Fruit fly (Drosophila melanogaster) whole organism, embryonic: ENCODE data around the gene CG14971.

Source experiments
- ATbp ChIP-seq: fragments of 200-800 bp; sonication (Bioruptor generic); optimal IDR thresholded peaks from 2 replicates; lab custom pipeline; 2017; ENCODE audit warnings: missing biosample characterization, mild to moderate bottlenecking, missing genetic modification characterization, missing genetic modification reagents
- CG11085 ChIP-seq: fragments of 200-800 bp; sonication (Bioruptor generic); IDR thresholded peaks from 2 replicates; pipeline ENCODE4 v1.3.6; 2022; ENCODE audit warnings: missing biosample characterization, missing genetic modification characterization
- CG11093 ChIP-seq: fragments of 200-800 bp; sonication (Bioruptor generic); IDR thresholded peaks from 3 replicates; pipeline ENCODE4 v1.3.6; 2022; ENCODE audit warnings: missing biosample characterization, missing genetic modification characterization
- CG12299 ChIP-seq: fragments of 200-800 bp; sonication (Bioruptor generic); optimal IDR thresholded peaks from 2 replicates; lab custom pipeline; 2018; ENCODE audit warnings: missing biosample characterization, mild to moderate bottlenecking, missing genetic modification characterization
- CG12391 ChIP-seq: fragments of 200-800 bp; sonication (Bioruptor generic); optimal IDR thresholded peaks from 3 replicates; lab custom pipeline; 2018; ENCODE audit warnings: missing biosample characterization, mild to moderate bottlenecking, missing genetic modification characterization, moderate library complexity
- CG13624 ChIP-seq: fragments of 200-800 bp; sonication (Bioruptor generic); optimal IDR thresholded peaks from 2 replicates; lab custom pipeline; 2016; ENCODE audit warnings: missing biosample characterization, missing genetic modification characterization
- CG15514 ChIP-seq: fragments of 200-800 bp; sonication (Bioruptor generic); optimal IDR thresholded peaks from 3 replicates; lab custom pipeline; 2017; ENCODE audit warnings: missing biosample characterization, missing genetic modification characterization, mild to moderate bottlenecking, moderate library complexity, missing genetic modification reagents
- CG15696 ChIP-seq: fragments of 200-800 bp; sonication (Bioruptor generic); optimal IDR thresholded peaks from 2 replicates; lab custom pipeline; 2019; ENCODE audit warnings: missing biosample characterization, mild to moderate bottlenecking, missing genetic modification characterization, moderate library complexity
- CG1603 ChIP-seq: fragments of 200-800 bp; sonication (Bioruptor generic); optimal IDR thresholded peaks from 2 replicates; lab custom pipeline; 2019; ENCODE audit warnings: missing biosample characterization, mild to moderate bottlenecking, missing genetic modification characterization, moderate library complexity
- CG16863 ChIP-seq: fragments of 200-800 bp; sonication (Bioruptor generic); optimal IDR thresholded peaks from 3 replicates; lab custom pipeline; 2016; ENCODE audit warnings: missing biosample characterization, missing genetic modification characterization
- CG34224 ChIP-seq: fragments of 200-800 bp; sonication (Bioruptor generic); IDR thresholded peaks from 3 replicates; pipeline ENCODE4 v1.3.6; 2022; ENCODE audit warnings: missing biosample characterization, missing genetic modification characterization; ENCODE audit not compliant: partially characterized antibody
- CG3847 ChIP-seq: fragments of 200-800 bp; sonication (Bioruptor generic); IDR thresholded peaks from 2 replicates; pipeline ENCODE4 v1.3.6; 2022; ENCODE audit warnings: missing biosample characterization, missing genetic modification characterization
- CG4617 ChIP-seq: fragments of 200-800 bp; sonication (Bioruptor generic); optimal IDR thresholded peaks from 3 replicates; lab custom pipeline; 2016; ENCODE audit warnings: missing biosample characterization, missing genetic modification characterization, borderline replicate concordance
- CG6254 ChIP-seq: fragments of 200-800 bp; sonication (Bioruptor generic); optimal IDR thresholded peaks from 3 replicates; lab custom pipeline; 2017; ENCODE audit warnings: mild to moderate bottlenecking, missing biosample characterization, missing genetic modification reagents, missing genetic modification characterization
- CG6689 ChIP-seq: fragments of 200-800 bp; sonication (Bioruptor generic); IDR thresholded peaks from 2 replicates; pipeline ENCODE4 v1.3.6; 2022; ENCODE audit warnings: missing biosample characterization, missing genetic modification characterization
- CG6791 ChIP-seq: fragments of 200-800 bp; sonication (Bioruptor generic); IDR thresholded peaks from 3 replicates; pipeline ENCODE4 v1.3.6; 2022; ENCODE audit warnings: missing biosample characterization, missing genetic modification characterization; ENCODE audit not compliant: partially characterized antibody
- CG7786 ChIP-seq: fragments of 200-800 bp; sonication (Bioruptor generic); optimal IDR thresholded peaks from 2 replicates; lab custom pipeline; 2016; ENCODE audit warnings: missing biosample characterization, missing genetic modification characterization
- CG7987 ChIP-seq: fragments of 200-800 bp; sonication (Bioruptor generic); optimal IDR thresholded peaks from 2 replicates; lab custom pipeline; 2018; ENCODE audit warnings: missing biosample characterization, mild to moderate bottlenecking, missing genetic modification characterization, moderate library complexity
- CG9797 ChIP-seq: fragments of 200-800 bp; sonication (Bioruptor generic); optimal IDR thresholded peaks from 3 replicates; lab custom pipeline; 2018; ENCODE audit warnings: missing biosample characterization, mild to moderate bottlenecking, missing genetic modification characterization
- Chrac-16 ChIP-seq: fragments of 200-800 bp; sonication (Bioruptor generic); optimal IDR thresholded peaks from 3 replicates; lab custom pipeline; 2016; ENCODE audit warnings: missing biosample characterization, missing genetic modification characterization
- CoRest ChIP-seq: fragments of 200-800 bp; sonication (Bioruptor generic); optimal IDR thresholded peaks from 3 replicates; lab custom pipeline; 2018; ENCODE audit warnings: missing biosample characterization, mild to moderate bottlenecking, missing genetic modification characterization, moderate library complexity
- D19B ChIP-seq: fragments of 200-800 bp; sonication (Bioruptor generic); optimal IDR thresholded peaks from 2 replicates; lab custom pipeline; 2017; ENCODE audit warnings: missing biosample characterization, mild to moderate bottlenecking, missing genetic modification characterization
- Eip74EF ChIP-seq, 2 experiments: fragments of 200-800 bp in 1 of 2; fragments of >200 bp in 1 of 2; sonication (Bioruptor generic) in 1 of 2; optimal IDR thresholded peaks; 2 replicates each; lab custom pipeline; 2017 to 2019; ENCODE audit warnings: missing biosample characterization in 2 of 2, missing genetic modification characterization in 2 of 2, mild to moderate bottlenecking in 1 of 2, moderate library complexity in 1 of 2
- Elba2 ChIP-seq: fragments of 200-800 bp; sonication (Bioruptor generic); optimal IDR thresholded peaks from 3 replicates; lab custom pipeline; 2016; ENCODE audit warnings: missing biosample characterization, missing genetic modification characterization
- H15 ChIP-seq: fragments of 200-800 bp; sonication (Bioruptor generic); IDR thresholded peaks from 3 replicates; pipeline ENCODE4 v1.3.6; 2022; ENCODE audit warnings: missing biosample characterization, missing genetic modification characterization
- Max ChIP-seq: fragments of 200-800 bp; sonication (Bioruptor generic); optimal IDR thresholded peaks from 2 replicates; lab custom pipeline; 2016; ENCODE audit warnings: missing biosample characterization, mild to moderate bottlenecking, missing genetic modification characterization
- Sox102F ChIP-seq: fragments of 200-800 bp; sonication (Bioruptor generic); optimal IDR thresholded peaks from 2 replicates; lab custom pipeline; 2018; ENCODE audit warnings: missing biosample characterization, mild to moderate bottlenecking, missing genetic modification characterization, moderate library complexity
- TFAM ChIP-seq: fragments of 200-800 bp; sonication (Bioruptor generic); optimal IDR thresholded peaks from 2 replicates; lab custom pipeline; 2017; ENCODE audit warnings: missing biosample characterization, missing genetic modification characterization, inconsistent platforms
- caup ChIP-seq: fragments of 200-800 bp; sonication (Bioruptor generic); optimal IDR thresholded peaks from 3 replicates; lab custom pipeline; 2017; ENCODE audit warnings: missing biosample characterization, mild to moderate bottlenecking, missing genetic modification characterization, moderate library complexity; ENCODE audit not compliant: severe bottlenecking
- chinmo ChIP-seq: fragments of 200-800 bp; sonication (Bioruptor generic); IDR thresholded peaks from 4 replicates; pipeline ENCODE4 v1.3.6; 2022; ENCODE audit warnings: missing biosample characterization, missing genetic modification characterization; ENCODE audit not compliant: partially characterized antibody
- dati ChIP-seq: fragments of 200-800 bp; sonication (Bioruptor generic); IDR thresholded peaks from 2 replicates; pipeline ENCODE4 v1.3.6; 2022; ENCODE audit warnings: missing biosample characterization, missing genetic modification characterization
- dimm ChIP-seq: fragments of 200-800 bp; sonication (Bioruptor generic); IDR thresholded peaks from 2 replicates; pipeline ENCODE4 v1.3.6; 2022; ENCODE audit warnings: missing biosample characterization, missing genetic modification characterization
- dmrt99B ChIP-seq: fragments of 200-800 bp; sonication (Bioruptor generic); optimal IDR thresholded peaks from 2 replicates; lab custom pipeline; 2018; ENCODE audit warnings: missing biosample characterization, mild to moderate bottlenecking, missing genetic modification characterization, moderate library complexity
- ems ChIP-seq: fragments of 200-800 bp; sonication (Bioruptor generic); optimal IDR thresholded peaks from 3 replicates; lab custom pipeline; 2016; ENCODE audit warnings: missing biosample characterization, missing genetic modification characterization
- fd3F ChIP-seq: fragments of 200-800 bp; sonication (Bioruptor generic); optimal IDR thresholded peaks from 2 replicates; lab custom pipeline; 2018; ENCODE audit warnings: missing biosample characterization, mild to moderate bottlenecking, missing genetic modification characterization, moderate library complexity
- grn ChIP-seq: fragments of 200-800 bp; sonication (Bioruptor generic); optimal IDR thresholded peaks from 3 replicates; lab custom pipeline; 2017; ENCODE audit warnings: missing biosample characterization, missing genetic modification characterization
- gro ChIP-seq: fragments of 200-800 bp; sonication (Bioruptor generic); optimal IDR thresholded peaks from 2 replicates; lab custom pipeline; 2016; ENCODE audit warnings: missing biosample characterization, missing genetic modification characterization
- ham ChIP-seq: fragments of 200-800 bp; sonication (Bioruptor generic); IDR thresholded peaks from 2 replicates; pipeline ENCODE4 v1.3.6; 2022; ENCODE audit warnings: missing biosample characterization, missing genetic modification characterization
- kay ChIP-seq: fragments of 200-800 bp; sonication (Bioruptor generic); optimal IDR thresholded peaks from 2 replicates; lab custom pipeline; 2016; ENCODE audit warnings: missing biosample characterization, missing genetic modification characterization
- klu ChIP-seq: fragments of 200-800 bp; sonication (Bioruptor generic); IDR thresholded peaks from 2 replicates; pipeline ENCODE4 v1.3.6; 2022; ENCODE audit warnings: missing biosample characterization, missing genetic modification characterization
- lbe ChIP-seq: fragments of 200-800 bp; sonication (Bioruptor generic); optimal IDR thresholded peaks from 2 replicates; lab custom pipeline; 2016; ENCODE audit warnings: missing biosample characterization, mild to moderate bottlenecking, missing genetic modification characterization
- oc ChIP-seq: fragments of 200-800 bp; sonication (Bioruptor generic); optimal IDR thresholded peaks from 2 replicates; lab custom pipeline; 2018; ENCODE audit warnings: missing biosample characterization, mild to moderate bottlenecking, missing genetic modification characterization, moderate library complexity
- pnt ChIP-seq: fragments of 200-800 bp; sonication (Bioruptor generic); optimal IDR thresholded peaks from 3 replicates; lab custom pipeline; 2016; ENCODE audit warnings: missing biosample characterization, missing genetic modification characterization
- pzg ChIP-seq: fragments of 200-800 bp; sonication (Bioruptor generic); optimal IDR thresholded peaks from 3 replicates; lab custom pipeline; 2018; ENCODE audit warnings: missing biosample characterization, mild to moderate bottlenecking, missing genetic modification characterization, moderate library complexity
- repo ChIP-seq: fragments of 200-800 bp; sonication (Bioruptor generic); optimal IDR thresholded peaks from 2 replicates; lab custom pipeline; 2016; ENCODE audit warnings: missing biosample characterization, missing genetic modification characterization
- tin ChIP-seq: fragments of 200-800 bp; sonication (Bioruptor generic); optimal IDR thresholded peaks from 3 replicates; lab custom pipeline; 2016; ENCODE audit warnings: missing biosample characterization, missing genetic modification characterization
- zen ChIP-seq: fragments of 200-800 bp; sonication (Bioruptor generic); optimal IDR thresholded peaks from 3 replicates; lab custom pipeline; 2018; ENCODE audit warnings: missing biosample characterization, mild to moderate bottlenecking, missing genetic modification characterization, moderate library complexity
- zen2 ChIP-seq: fragments of 200-800 bp; sonication (Bioruptor generic); IDR thresholded peaks from 3 replicates; pipeline ENCODE4 v1.3.6; 2022; ENCODE audit warnings: missing biosample characterization, missing genetic modification characterization; ENCODE audit not compliant: partially characterized antibody

Gene CG14971

dm6 chr3L:3518512-3519492, 47.7 kb upstream of the CG14971 start (continued):
- TF ChIP-seq ATbp (GFP tag; lab: Kevin White, UChicago) (peak; percentile 9), TFAM (GFP tag; lab: Kevin White, UChicago) (no peak), CG6254 (GFP tag; lab: Kevin White, UChicago) (peak; percentile 13), Chrac-16 (GFP tag; lab: Kevin White, UChicago) (no peak), kay (GFP tag; lab: Kevin White, UChicago) (no peak), pzg (GFP tag; lab: Kevin White, UChicago) (no peak), CG12391 (tag; lab: Kevin White, UChicago) (peak; percentile 31), CG16863 (GFP tag; lab: Kevin White, UChicago) (no peak), CG4617 (GFP tag; lab: Kevin White, UChicago) (no peak), H15 (no peak), ham (GFP tag; lab: Robert Waterston, UW) (no peak), chinmo (GFP tag; lab: Robert Waterston, UW) (no peak), dimm (no peak), Max (no peak), CG7786 (GFP tag; lab: Kevin White, UChicago) (no peak), CG3847 (GFP tag; lab: Robert Waterston, UW) (no peak), klu (no peak), dmrt99B (tag; lab: Kevin White, UChicago) (peak; percentile 8), dati (GFP tag; lab: Robert Waterston, UW) (no peak), zen2 (no peak), repo (GFP tag; lab: Kevin White, UChicago) (no peak), CG13624 (GFP tag; lab: Kevin White, UChicago) (no peak), lbe (no peak), oc (tag; lab: Kevin White, UChicago) (no peak), gro (no peak), zen (tag; lab: Kevin White, UChicago) (peak; percentile 1), CG11085 (no peak), CG6689 (GFP tag; lab: Robert Waterston, UW) (no peak), CG12299 (tag; lab: Kevin White, UChicago) (no peak), CG7987 (GFP tag; lab: Kevin White, UChicago) (peak; percentile 3), CG6791 (no peak), ems (GFP tag; lab: Kevin White, UChicago) (no peak), CG15696 (tag; lab: Kevin White, UChicago) (peak; percentile 84), tin (GFP tag; lab: Kevin White, UChicago) (no peak), Elba2 (GFP tag; lab: Kevin White, UChicago) (no peak), CG11093 (GFP tag; lab: Robert Waterston, UW) (no peak), CG15514 (GFP tag; lab: Kevin White, UChicago) (peak; percentile 37), grn (GFP tag; lab: Kevin White, UChicago) (peak; percentile 48), CoRest (tag; lab: Kevin White, UChicago) (peak; percentile 24), D19B (GFP tag; lab: Kevin White, UChicago) (no peak), CG9797 (no peak), fd3F (no peak), pnt (no peak), CG34224 (no peak), caup (GFP tag; lab: Kevin White, UChicago) (peak; percentile 32), Sox102F (no peak), CG1603 (tag; lab: Kevin White, UChicago) (peak; percentile 14), Eip74EF (GFP tag; optimal IDR thresholded peaks at IDR 0.05; lab: Kevin White, UChicago) (peak in 1 of 2 experiments; percentile 9)
